Fruit fly (Drosophila melanogaster) whole organism, prepupa: ENCODE measurements around the gene CG2816.
A peak's percentile ranks its signal among the peaks of the same experiment; 100 is the strongest.

Source experiments
- Blimp-1 ChIP-seq: fragments of 200-800 bp; sonication (Bioruptor generic); optimal IDR thresholded peaks from 3 replicates; lab custom pipeline; 2017; ENCODE audit warnings: missing biosample characterization, missing genetic modification characterization, mild to moderate bottlenecking, moderate library complexity, missing genetic modification reagents
- CG10669 ChIP-seq: fragments of 200-800 bp; sonication (Bioruptor generic); optimal IDR thresholded peaks from 3 replicates; lab custom pipeline; 2018; ENCODE audit warnings: missing biosample characterization, mild to moderate bottlenecking, missing genetic modification characterization, moderate library complexity
- CG11762 ChIP-seq: fragments of 200-800 bp; sonication (Bioruptor generic); optimal IDR thresholded peaks from 3 replicates; lab custom pipeline; 2016; ENCODE audit warnings: missing biosample characterization, missing genetic modification characterization; ENCODE audit not compliant: insufficient read depth
- CG16779 ChIP-seq: fragments of 200-800 bp; sonication (Bioruptor generic); optimal IDR thresholded peaks from 3 replicates; lab custom pipeline; 2017; ENCODE audit warnings: missing biosample characterization, mild to moderate bottlenecking, missing genetic modification characterization
- CG3032 ChIP-seq: fragments of 200-800 bp; optimal IDR thresholded peaks from 2 replicates; lab custom pipeline; 2019; ENCODE audit warnings: missing biosample characterization, mild to moderate bottlenecking, missing genetic modification characterization, moderate library complexity
- CG31627 ChIP-seq: fragments of 200-800 bp; sonication (Bioruptor generic); optimal IDR thresholded peaks from 3 replicates; lab custom pipeline; 2016; ENCODE audit warnings: missing biosample characterization, missing genetic modification characterization
- CG32006 ChIP-seq: fragments of 200-800 bp; sonication (Bioruptor generic); optimal IDR thresholded peaks from 3 replicates; lab custom pipeline; 2017; ENCODE audit warnings: missing biosample characterization, mild to moderate bottlenecking, missing genetic modification characterization
- CG3919 ChIP-seq: fragments of 200-800 bp; sonication (Bioruptor generic); optimal IDR thresholded peaks from 3 replicates; lab custom pipeline; 2016; ENCODE audit warnings: missing biosample characterization, missing genetic modification characterization
- CG6792 ChIP-seq: fragments of 200-800 bp; sonication (Bioruptor generic); optimal IDR thresholded peaks from 3 replicates; lab custom pipeline; 2016; ENCODE audit warnings: missing biosample characterization, missing genetic modification characterization
- CG6808 ChIP-seq: fragments of 200-800 bp; sonication (Bioruptor generic); optimal IDR thresholded peaks from 3 replicates; lab custom pipeline; 2017; ENCODE audit warnings: missing biosample characterization, missing genetic modification characterization, mild to moderate bottlenecking, moderate library complexity, missing genetic modification reagents
- CG6854 ChIP-seq: fragments of 200-800 bp; sonication (Bioruptor generic); optimal IDR thresholded peaks from 2 replicates; lab custom pipeline; 2017; ENCODE audit warnings: missing biosample characterization, mild to moderate bottlenecking, missing genetic modification characterization
- CG7368 ChIP-seq: fragments of 200-800 bp; sonication (Bioruptor generic); optimal IDR thresholded peaks from 3 replicates; lab custom pipeline; 2016; ENCODE audit warnings: missing biosample characterization, missing genetic modification characterization
- CG8319 ChIP-seq: fragments of 200-800 bp; sonication (Bioruptor generic); optimal IDR thresholded peaks from 3 replicates; lab custom pipeline; 2016; ENCODE audit warnings: missing biosample characterization, missing genetic modification characterization
- CG8632 ChIP-seq: fragments of 200-800 bp; sonication (Bioruptor generic); optimal IDR thresholded peaks from 3 replicates; lab custom pipeline; 2016; ENCODE audit warnings: missing biosample characterization, missing genetic modification characterization
- Eip75B ChIP-seq: fragments of 200-800 bp; sonication (Bioruptor generic); optimal IDR thresholded peaks from 3 replicates; lab custom pipeline; 2016; ENCODE audit warnings: missing biosample characterization, missing genetic modification characterization
- Eip78C ChIP-seq: fragments of 200-800 bp; sonication (Bioruptor generic); peaks from one replicate; lab custom pipeline; 2016; ENCODE audit warnings: missing biosample characterization, missing genetic modification characterization
- Ets21C ChIP-seq: fragments of 200-800 bp; sonication (Bioruptor generic); optimal IDR thresholded peaks from 3 replicates; lab custom pipeline; 2016; ENCODE audit warnings: missing biosample characterization, missing genetic modification characterization
- Hr38 ChIP-seq: sonication (Bioruptor generic); optimal IDR thresholded peaks from 2 replicates; lab custom pipeline; 2016; ENCODE audit warnings: missing biosample characterization, missing genetic modification characterization
- Hr39 ChIP-seq: fragments of 200-800 bp; sonication (Bioruptor generic); optimal IDR thresholded peaks from 2 replicates; lab custom pipeline; 2016; ENCODE audit warnings: missing biosample characterization, missing genetic modification characterization
- Hr4 ChIP-seq: fragments of 200-800 bp; sonication (Bioruptor generic); optimal IDR thresholded peaks from 3 replicates; lab custom pipeline; 2016; ENCODE audit warnings: missing biosample characterization, missing genetic modification characterization
- Lpt ChIP-seq: fragments of 200-800 bp; sonication (Bioruptor generic); optimal IDR thresholded peaks from 3 replicates; lab custom pipeline; 2016; ENCODE audit warnings: missing biosample characterization, missing genetic modification characterization
- Met ChIP-seq: fragments of 200-800 bp; sonication (Bioruptor generic); optimal IDR thresholded peaks from 3 replicates; lab custom pipeline; 2016; ENCODE audit warnings: missing biosample characterization, missing genetic modification characterization
- OdsH ChIP-seq: fragments of 200-800 bp; sonication (Bioruptor generic); optimal IDR thresholded peaks from 3 replicates; lab custom pipeline; 2016; ENCODE audit warnings: missing biosample characterization, missing genetic modification characterization
- Smox ChIP-seq: fragments of 200-800 bp; sonication (Bioruptor generic); optimal IDR thresholded peaks from 3 replicates; lab custom pipeline; 2016; ENCODE audit warnings: missing biosample characterization, missing genetic modification characterization
- Sox14 ChIP-seq: fragments of 200-800 bp; sonication (Bioruptor generic); optimal IDR thresholded peaks from 3 replicates; lab custom pipeline; 2016; ENCODE audit warnings: missing biosample characterization, missing genetic modification characterization
- achi ChIP-seq: fragments of 200-800 bp; sonication (Bioruptor generic); optimal IDR thresholded peaks from 3 replicates; lab custom pipeline; 2016; ENCODE audit warnings: missing biosample characterization, missing genetic modification characterization
- acj6 ChIP-seq: fragments of 200-800 bp; sonication (Bioruptor generic); optimal IDR thresholded peaks from 3 replicates; lab custom pipeline; 2016; ENCODE audit warnings: missing biosample characterization, missing genetic modification characterization
- cyc ChIP-seq: fragments of 200-800 bp; sonication (Bioruptor generic); optimal IDR thresholded peaks from 3 replicates; lab custom pipeline; 2016; ENCODE audit warnings: missing biosample characterization, missing genetic modification characterization
- dsx ChIP-seq: fragments of 200-800 bp; optimal IDR thresholded peaks from 3 replicates; lab custom pipeline; 2019; ENCODE audit warnings: missing biosample characterization, mild to moderate bottlenecking, missing genetic modification characterization, moderate library complexity; ENCODE audit not compliant: poor library complexity, severe bottlenecking
- eg ChIP-seq: fragments of 200-800 bp; sonication (Bioruptor generic); IDR thresholded peaks from 3 replicates; pipeline ENCODE4 v1.3.6; 2022; ENCODE audit warnings: missing biosample characterization, missing genetic modification characterization
- esn ChIP-seq: fragments of 200-800 bp; sonication (Bioruptor generic); optimal IDR thresholded peaks from 2 replicates; lab custom pipeline; 2016; ENCODE audit warnings: missing biosample characterization, mild to moderate bottlenecking, missing genetic modification characterization, moderate library complexity
- fd59A ChIP-seq: fragments of 200-800 bp; sonication (Bioruptor generic); optimal IDR thresholded peaks from 2 replicates; lab custom pipeline; 2017; ENCODE audit warnings: missing biosample characterization, mild to moderate bottlenecking, missing genetic modification characterization, missing genetic modification reagents
- fkh ChIP-seq: fragments of 200-800 bp; sonication (Bioruptor generic); optimal IDR thresholded peaks from 3 replicates; lab custom pipeline; 2017; ENCODE audit warnings: missing biosample characterization, mild to moderate bottlenecking, missing genetic modification characterization, moderate library complexity
- lz ChIP-seq: fragments of 200-800 bp; sonication (Bioruptor generic); optimal IDR thresholded peaks from 3 replicates; lab custom pipeline; 2016; ENCODE audit warnings: missing biosample characterization, missing genetic modification characterization
- net ChIP-seq: fragments of 200-800 bp; sonication (Bioruptor generic); optimal IDR thresholded peaks from 3 replicates; lab custom pipeline; 2016; ENCODE audit warnings: missing biosample characterization, missing genetic modification characterization
- pdm3 ChIP-seq: fragments of 200-800 bp; sonication (Bioruptor generic); optimal IDR thresholded peaks from 3 replicates; lab custom pipeline; 2016; ENCODE audit warnings: missing biosample characterization, missing genetic modification characterization
- svp ChIP-seq: fragments of 200-800 bp; sonication (Bioruptor generic); peaks from one replicate; lab custom pipeline; 2016; ENCODE audit warnings: missing biosample characterization, missing genetic modification characterization
- topi ChIP-seq: fragments of 200-800 bp; sonication (Bioruptor generic); optimal IDR thresholded peaks from 3 replicates; lab custom pipeline; 2016; ENCODE audit warnings: missing biosample characterization, missing genetic modification characterization

CG2816 gene

dm6 chr2L:3705438-3705921 lies 2.0 kb downstream of the CG2816 start, which contains the start of gene CG31778 (continued):
- TF ChIP-seq CG7368 (peak; percentile 68), CG6808 (peak; percentile 67), Hr38 (GFP tag; lab: Kevin White, UChicago) (no peak), esn (GFP tag; lab: Kevin White, UChicago) (peak; percentile 93), Eip75B (GFP tag; lab: Kevin White, UChicago) (peak; percentile 77), Blimp-1 (GFP tag; lab: Kevin White, UChicago) (peak; percentile 67), CG8319 (GFP tag; lab: Kevin White, UChicago) (peak; percentile 46), CG3032 (tag; lab: Kevin White, UChicago) (peak; percentile 73)

dm6 chr2L:3706963-3707362 lies 3.5 kb downstream of the CG2816 start, which contains the start of gene CG31777:
TSS of gene CG31777 (minus strand) at chr2L:3707063.
- TF ChIP-seq fd59A (GFP tag; lab: Kevin White, UChicago), result no peak
- TF ChIP-seq svp (GFP tag; lab: Kevin White, UChicago), result peak; percentile 71
- TF ChIP-seq Sox14 (GFP tag; lab: Kevin White, UChicago), result no peak
- TF ChIP-seq acj6 (GFP tag; lab: Kevin White, UChicago), result no peak
- TF ChIP-seq CG7368, result no peak

DNA sequence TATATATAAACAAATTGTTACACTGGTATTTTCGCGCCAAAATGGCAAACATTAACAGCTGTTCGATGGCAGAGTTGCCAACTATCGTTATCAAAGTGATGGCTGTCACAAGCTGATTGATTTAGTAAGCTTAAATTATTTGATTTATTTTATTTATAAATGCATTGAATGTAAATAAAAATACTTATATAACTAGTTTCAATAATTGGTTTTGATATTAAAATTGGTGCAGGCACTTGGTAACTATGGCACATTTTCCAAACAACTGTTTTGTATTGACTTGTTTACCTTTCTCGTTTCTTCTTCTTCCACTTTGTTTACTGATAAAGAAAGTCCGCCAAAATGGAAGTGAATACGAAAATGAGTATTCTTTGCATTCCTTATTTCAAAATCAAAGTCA lies 8.2 kb downstream of the CG2816 start, which contains the start of gene cutlet:
TSS of gene cutlet (minus strand) at position 84 of the 400 bp plus-strand sequence.
- TF ChIP-seq svp (GFP tag; lab: Kevin White, UChicago), result peak; percentile 63
- TF ChIP-seq Lpt (GFP tag; lab: Kevin White, UChicago), result no peak
- no peak for TF ChIP-seq Hr39 (GFP tag; lab: Kevin White, UChicago)
- TF ChIP-seq Eip78C, result peak; percentile 54
- no peak for TF ChIP-seq CG6854 (GFP tag; lab: Kevin White, UChicago)
- TF ChIP-seq CG3032 (tag; lab: Kevin White, UChicago), result no peak
- peak; percentile 93 for TF ChIP-seq fkh (GFP tag; lab: Kevin White, UChicago)
- TF ChIP-seq Smox (GFP tag; lab: Kevin White, UChicago), result peak; percentile 16
- TF ChIP-seq achi (GFP tag; lab: Kevin White, UChicago), result peak; percentile 36

dm6 chr2L:3712949-3713416 lies 9.5 kb downstream of the CG2816 start, which contains the start of the genes CG31955 and CG2818:
TSS of gene CG31955 (minus strand) at chr2L:3713105.
TSS of gene CG2818 (plus strand) at chr2L:3713360.
- TF ChIP-seq CG16779 (no peak), CG31627 (no peak), fkh (GFP tag; lab: Kevin White, UChicago) (no peak), Met (GFP tag; lab: Kevin White, UChicago) (peak; percentile 43), CG7368 (no peak), Eip75B (GFP tag; lab: Kevin White, UChicago) (peak; percentile 0), esn (GFP tag; lab: Kevin White, UChicago) (peak; percentile 7), achi (GFP tag; lab: Kevin White, UChicago) (peak; percentile 41), pdm3 (GFP tag; lab: Kevin White, UChicago) (peak; percentile 40), acj6 (GFP tag; lab: Kevin White, UChicago) (no peak), CG10669 (GFP tag; lab: Kevin White, UChicago) (no peak), dsx (peak; percentile 46), net (GFP tag; lab: Kevin White, UChicago) (no peak), cyc (GFP tag; lab: Kevin White, UChicago) (no peak), CG6792 (GFP tag; lab: Kevin White, UChicago) (no peak), Ets21C (no peak), OdsH (GFP tag; lab: Kevin White, UChicago) (peak; percentile 11), Eip78C (peak; percentile 22), CG8632 (GFP tag; lab: Kevin White, UChicago) (no peak), Sox14 (GFP tag; lab: Kevin White, UChicago) (peak; percentile 25), topi (GFP tag; lab: Kevin White, UChicago) (peak; percentile 18), eg (no peak), CG3919 (peak; percentile 21), Hr38 (GFP tag; lab: Kevin White, UChicago) (no peak), Hr4 (GFP tag; lab: Kevin White, UChicago) (peak; percentile 64), Hr39 (GFP tag; lab: Kevin White, UChicago) (peak; percentile 41), svp (GFP tag; lab: Kevin White, UChicago) (peak; percentile 74), Smox (GFP tag; lab: Kevin White, UChicago) (peak; percentile 32), Blimp-1 (GFP tag; lab: Kevin White, UChicago) (no peak), CG32006 (GFP tag; lab: Kevin White, UChicago) (no peak), lz (GFP tag; lab: Kevin White, UChicago) (peak; percentile 11), CG11762 (no peak)
- TF ChIP-seq, all 60 proteins: peak for 16
